Worm (Caenorhabditis elegans) whole organism, L3 larva: ENCODE data around the gene aptf-4.

ENCODE experiments used
- R02D3.7 ChIP-seq: fragments of 150-350 bp; optimal IDR thresholded peaks from 2 replicates; lab custom pipeline; 2014; ENCODE audit warnings: missing biosample characterization, missing genetic modification characterization
- ZK546.5 ChIP-seq: sonication (generic microtip); optimal IDR thresholded peaks from 2 replicates; lab custom pipeline; 2017; ENCODE audit warnings: missing biosample characterization, missing genetic modification characterization
- aly-2 ChIP-seq: fragments of 150-350 bp; optimal IDR thresholded peaks from 2 replicates; lab custom pipeline; 2014; ENCODE audit warnings: missing biosample characterization, missing genetic modification characterization
- ama-1 ChIP-seq: fragments of 150-350 bp; optimal IDR thresholded peaks from 2 replicates; lab custom pipeline; 2018
- ceh-16 ChIP-seq: sonication (generic microtip); optimal IDR thresholded peaks from 2 replicates; lab custom pipeline; 2017; ENCODE audit warnings: missing biosample characterization, missing genetic modification characterization
- ceh-28 ChIP-seq: fragments of 150-350 bp; optimal IDR thresholded peaks from 2 replicates; lab custom pipeline; 2014; ENCODE audit warnings: missing biosample characterization, missing genetic modification reagents, missing genetic modification characterization
- ceh-82 ChIP-seq: fragments of 150-350 bp; optimal IDR thresholded peaks from 2 replicates; lab custom pipeline; 2014; ENCODE audit warnings: missing biosample characterization, missing genetic modification characterization
- ceh-9 ChIP-seq: sonication (generic microtip); optimal IDR thresholded peaks from 2 replicates; lab custom pipeline; 2018; ENCODE audit warnings: missing biosample characterization, missing genetic modification characterization
- daf-12 ChIP-seq: fragments of 150-350 bp; optimal IDR thresholded peaks from 2 replicates; lab custom pipeline; 2014; ENCODE audit warnings: missing biosample characterization, missing genetic modification reagents, missing genetic modification characterization
- egl-27 ChIP-seq: sonication (generic microtip); optimal IDR thresholded peaks from 4 replicates; lab custom pipeline; 2017; ENCODE audit warnings: missing biosample characterization, missing genetic modification reagents, missing genetic modification characterization
- egl-5 ChIP-seq: fragments of 150-350 bp; optimal IDR thresholded peaks from 2 replicates; lab custom pipeline; 2017; ENCODE audit warnings: missing biosample characterization, missing genetic modification reagents, missing genetic modification characterization, inconsistent platforms
- elt-1 ChIP-seq: fragments of 150-350 bp; optimal IDR thresholded peaks from 2 replicates; lab custom pipeline; 2014; ENCODE audit warnings: missing biosample characterization, missing genetic modification characterization
- elt-2 ChIP-seq: sonication (generic microtip); optimal IDR thresholded peaks from 2 replicates; lab custom pipeline; 2016; ENCODE audit warnings: missing genetic modification reagents, mild to moderate bottlenecking, missing genetic modification characterization, missing compliant biosample characterization
- elt-3 ChIP-seq, 3 experiments: fragments of 150-350 bp in 1 of 3; sonication (generic microtip) in 2 of 3; optimal IDR thresholded peaks; 2 replicates in 2 of 3; 4 replicates in 1 of 3; lab custom pipeline; 2014 to 2017; ENCODE audit warnings: missing biosample characterization in 3 of 3, missing genetic modification characterization in 3 of 3
- eor-1 ChIP-seq, 2 experiments: fragments of 150-350 bp; optimal IDR thresholded peaks; 2 replicates each; lab custom pipeline; 2014 to 2018; ENCODE audit warnings: missing biosample characterization in 2 of 2, missing genetic modification characterization in 2 of 2
- fkh-10 ChIP-seq: sonication (generic microtip); optimal IDR thresholded peaks from 2 replicates; lab custom pipeline; 2017; ENCODE audit warnings: missing biosample characterization, missing genetic modification reagents, missing genetic modification characterization
- fkh-2 ChIP-seq: fragments of 150-350 bp; optimal IDR thresholded peaks from 2 replicates; lab custom pipeline; 2014; ENCODE audit warnings: missing biosample characterization, missing genetic modification reagents, missing genetic modification characterization
- fos-1 ChIP-seq: fragments of 150-350 bp; optimal IDR thresholded peaks from 2 replicates; lab custom pipeline; 2014; ENCODE audit warnings: missing biosample characterization, missing genetic modification characterization
- hmg-11 ChIP-seq: sonication (generic microtip); optimal IDR thresholded peaks from 2 replicates; lab custom pipeline; 2016; ENCODE audit warnings: missing genetic modification characterization, missing compliant biosample characterization
- jun-1 ChIP-seq: fragments of 150-350 bp; optimal IDR thresholded peaks from 2 replicates; lab custom pipeline; 2014; ENCODE audit warnings: missing biosample characterization, missing genetic modification reagents, missing genetic modification characterization
- lin-15B ChIP-seq: fragments of 150-350 bp; optimal IDR thresholded peaks from 2 replicates; lab custom pipeline; 2014; ENCODE audit warnings: missing biosample characterization, missing genetic modification characterization
- lin-39 ChIP-seq: fragments of 150-350 bp; optimal IDR thresholded peaks from 2 replicates; lab custom pipeline; 2018; ENCODE audit warnings: missing biosample characterization, missing genetic modification reagents, missing genetic modification characterization
- lsy-12 ChIP-seq: sonication (generic microtip); optimal IDR thresholded peaks from 2 replicates; lab custom pipeline; 2016; ENCODE audit warnings: mild to moderate bottlenecking, missing genetic modification characterization, missing compliant biosample characterization
- mdl-1 ChIP-seq: fragments of 150-350 bp; optimal IDR thresholded peaks from 2 replicates; lab custom pipeline; 2014; ENCODE audit warnings: missing biosample characterization, missing genetic modification characterization
- mml-1 ChIP-seq: fragments of 150-350 bp; sonication (generic microtip); optimal IDR thresholded peaks from 3 replicates; lab custom pipeline; 2014; ENCODE audit warnings: missing biosample characterization, missing genetic modification characterization
- nfya-1 ChIP-seq: sonication (generic microtip); optimal IDR thresholded peaks from 2 replicates; lab custom pipeline; 2017; ENCODE audit warnings: missing genetic modification characterization, mild to moderate bottlenecking, missing compliant biosample characterization, antibody characterized with exemption, moderate library complexity; ENCODE audit not compliant: insufficient read depth
- nhr-11 ChIP-seq: fragments of 150-350 bp; optimal IDR thresholded peaks from 2 replicates; lab custom pipeline; 2014; ENCODE audit warnings: missing biosample characterization, missing genetic modification characterization
- nhr-12 ChIP-seq: fragments of 150-350 bp; optimal IDR thresholded peaks from 2 replicates; lab custom pipeline; 2014; ENCODE audit warnings: missing biosample characterization, missing genetic modification characterization
- nhr-23 ChIP-seq: fragments of 150-350 bp; optimal IDR thresholded peaks from 2 replicates; lab custom pipeline; 2014; ENCODE audit warnings: missing biosample characterization, missing genetic modification reagents, missing genetic modification characterization
- nhr-237 ChIP-seq: fragments of 150-350 bp; optimal IDR thresholded peaks from 2 replicates; lab custom pipeline; 2014; ENCODE audit warnings: missing biosample characterization, missing genetic modification characterization
- nhr-25 ChIP-seq: sonication (generic microtip); optimal IDR thresholded peaks from 2 replicates; lab custom pipeline; 2017; ENCODE audit warnings: missing biosample characterization, missing genetic modification characterization
- nhr-28 ChIP-seq: fragments of 150-350 bp; optimal IDR thresholded peaks from 2 replicates; lab custom pipeline; 2014; ENCODE audit warnings: missing biosample characterization, missing genetic modification characterization
- nhr-43 ChIP-seq: sonication (generic microtip); optimal IDR thresholded peaks from 2 replicates; lab custom pipeline; 2016; ENCODE audit warnings: mild to moderate bottlenecking, missing genetic modification characterization, missing compliant biosample characterization; ENCODE audit not compliant: poor library complexity, severe bottlenecking
- nhr-67 ChIP-seq: fragments of 150-350 bp; optimal IDR thresholded peaks from 2 replicates; lab custom pipeline; 2014; ENCODE audit warnings: missing biosample characterization, missing genetic modification characterization
- nhr-76 ChIP-seq: fragments of 150-350 bp; sonication (generic microtip); optimal IDR thresholded peaks from 5 replicates; lab custom pipeline; 2014; ENCODE audit warnings: missing biosample characterization, missing genetic modification characterization
- nhr-77 ChIP-seq: fragments of 150-350 bp; optimal IDR thresholded peaks from 2 replicates; lab custom pipeline; 2014; ENCODE audit warnings: missing biosample characterization, missing genetic modification characterization
- pha-4 ChIP-seq: fragments of 150-350 bp; optimal IDR thresholded peaks from 2 replicates; lab custom pipeline; 2014; ENCODE audit warnings: missing biosample characterization, missing genetic modification reagents, missing genetic modification characterization
- pqm-1 ChIP-seq: fragments of 150-350 bp; optimal IDR thresholded peaks from 2 replicates; lab custom pipeline; 2017; ENCODE audit warnings: missing biosample characterization, missing genetic modification characterization, inconsistent platforms
- sea-2 ChIP-seq: fragments of 150-350 bp; sonication (generic microtip); optimal IDR thresholded peaks from 4 replicates; lab custom pipeline; 2014; ENCODE audit warnings: missing biosample characterization, missing genetic modification reagents, missing genetic modification characterization
- skn-1 ChIP-seq: fragments of 150-350 bp; optimal IDR thresholded peaks from 2 replicates; lab custom pipeline; 2014; ENCODE audit warnings: missing biosample characterization, missing genetic modification characterization
- snpc-4 ChIP-seq: fragments of 150-350 bp; optimal IDR thresholded peaks from 2 replicates; lab custom pipeline; 2014; ENCODE audit warnings: missing biosample characterization, missing genetic modification characterization
- tbx-2 ChIP-seq: sonication (generic microtip); optimal IDR thresholded peaks from 2 replicates; lab custom pipeline; 2016; ENCODE audit warnings: mild to moderate bottlenecking, missing genetic modification characterization, missing compliant biosample characterization
- unc-39 ChIP-seq: sonication (generic microtip); optimal IDR thresholded peaks from 4 replicates; lab custom pipeline; 2017; ENCODE audit warnings: missing biosample characterization, missing genetic modification characterization
- unc-62 ChIP-seq: fragments of 150-350 bp; sonication (generic microtip); optimal IDR thresholded peaks from 4 replicates; lab custom pipeline; 2014; ENCODE audit warnings: missing biosample characterization, missing genetic modification reagents, missing genetic modification characterization
- zag-1 ChIP-seq: fragments of 150-350 bp; optimal IDR thresholded peaks from 2 replicates; lab custom pipeline; 2014; ENCODE audit warnings: missing biosample characterization, missing genetic modification characterization
- ztf-11 ChIP-seq: fragments of 150-350 bp; optimal IDR thresholded peaks from 2 replicates; lab custom pipeline; 2014; ENCODE audit warnings: missing biosample characterization, missing genetic modification characterization
- ztf-4 ChIP-seq: fragments of 150-350 bp; optimal IDR thresholded peaks from 2 replicates; lab custom pipeline; 2014; ENCODE audit warnings: missing biosample characterization, missing genetic modification characterization

The aptf-4 gene

ce11 chrII:8590684-8591083 is at the start of gene aptf-4:
aptf-4 (plus strand) TSS chrII:8590984.
- TF ChIP-seq elt-3 (tag; optimal IDR thresholded peaks at IDR 0.05; lab: Kevin White, UChicago) (no peak), nhr-237 (tag; lab: Kevin White, UChicago) (no peak), nhr-11 (tag; lab: Kevin White, UChicago) (no peak), nhr-76 (no peak), aly-2 (no peak), nfya-1 (tag; lab: Kevin White, UChicago) (no peak), jun-1 (tag; lab: Kevin White, UChicago) (no peak), pha-4 (no peak), hmg-11 (tag; lab: Kevin White, UChicago) (no peak), nhr-23 (tag; lab: Kevin White, UChicago) (no peak), ZK546.5 (tag; lab: Kevin White, UChicago) (no peak)

ce11 chrII:8545315-8545714 is 45.5 kb upstream of the aptf-4 start, which contains the start of gene decr-1.2:
decr-1.2 (plus strand) TSS chrII:8545615.
- TF ChIP-seq egl-27 (no peak), lin-39 (tag; lab: Kevin White, UChicago) (no peak), ama-1 (lab: Kevin White, UChicago) (no peak), ceh-28 (tag; lab: Kevin White, UChicago) (no peak), pqm-1 (no peak), elt-2 (no peak), mdl-1 (no peak), mml-1 (tag; lab: Kevin White, UChicago) (no peak), nhr-12 (tag; lab: Kevin White, UChicago) (no peak), hmg-11 (tag; lab: Kevin White, UChicago) (no peak)

ce11 chrII:8546975-8547374 is 43.8 kb upstream of the aptf-4 start:
- TF ChIP-seq daf-12 (tag; lab: Kevin White, UChicago) (no peak), tbx-2 (tag; lab: Kevin White, UChicago) (peak; percentile 42), ceh-16 (no peak), nhr-23 (tag; lab: Kevin White, UChicago) (no peak), ztf-4 (tag; lab: Kevin White, UChicago) (no peak), nhr-76 (no peak), nfya-1 (tag; lab: Kevin White, UChicago) (peak; percentile 52), hmg-11 (tag; lab: Kevin White, UChicago) (no peak), elt-1 (tag; lab: Kevin White, UChicago) (no peak), nhr-25 (tag; lab: Kevin White, UChicago) (peak; percentile 40), lin-15B (no peak), nhr-28 (tag; lab: Kevin White, UChicago) (no peak), egl-5 (tag; lab: Kevin White, UChicago) (no peak), egl-27 (peak; percentile 22), ceh-82 (tag; lab: Kevin White, UChicago) (no peak), nhr-77 (tag; lab: Kevin White, UChicago) (no peak), unc-62 (no peak), unc-39 (tag; lab: Kevin White, UChicago) (no peak), fkh-2 (no peak), eor-1 (tag; optimal IDR thresholded peaks at IDR 0.05; lab: Kevin White, UChicago) (no peak), mdl-1 (no peak), nhr-43 (peak; percentile 70), elt-2 (peak; percentile 36), elt-3 (tag; optimal IDR thresholded peaks at IDR 0.05; lab: Kevin White, UChicago) (no peak), fos-1 (tag; lab: Kevin White, UChicago) (no peak), ZK546.5 (tag; lab: Kevin White, UChicago) (no peak), ceh-28 (tag; lab: Kevin White, UChicago) (no peak), pqm-1 (no peak), fkh-10 (no peak), pha-4 (peak; percentile 77), snpc-4 (peak; percentile 11), sea-2 (no peak), ztf-11 (tag; lab: Kevin White, UChicago) (no peak), skn-1 (tag; lab: Kevin White, UChicago) (peak; percentile 36), zag-1 (tag; lab: Kevin White, UChicago) (no peak), mml-1 (tag; lab: Kevin White, UChicago) (no peak), aly-2 (no peak), lsy-12 (tag; lab: Kevin White, UChicago) (peak; percentile 22), R02D3.7 (tag; lab: Kevin White, UChicago) (no peak), jun-1 (tag; lab: Kevin White, UChicago) (peak; percentile 17), nhr-12 (tag; lab: Kevin White, UChicago) (no peak), nhr-11 (tag; lab: Kevin White, UChicago) (no peak), lin-39 (tag; lab: Kevin White, UChicago) (peak; percentile 54), nhr-67 (tag; lab: Kevin White, UChicago) (no peak), nhr-237 (tag; lab: Kevin White, UChicago) (no peak), ama-1 (lab: Kevin White, UChicago) (no peak), ceh-9 (tag; lab: Kevin White, UChicago) (no peak)
- TF ChIP-seq, all 47 proteins: peak for 12
